Fruit fly (Drosophila melanogaster): ENCODE data around the gene Tsp96F.

- no peak for TF ChIP-seq CG5204 (GFP tag; optimal IDR thresholded peaks at IDR 0.05)
- no peak for TF ChIP-seq pad (GFP tag; optimal IDR thresholded peaks at IDR 0.05)
- TF ChIP-seq CG14711 (tag; optimal IDR thresholded peaks at IDR 0.05) = no peak
- no peak for TF ChIP-seq CG12768 (GFP tag; optimal IDR thresholded peaks at IDR 0.05)
- TF ChIP-seq Hr96 (GFP tag; optimal IDR thresholded peaks at IDR 0.05) = no peak
- TF ChIP-seq CG1620 (GFP tag; optimal IDR thresholded peaks at IDR 0.05) = no peak
- no peak for TF ChIP-seq kay (GFP tag; ENCODE audit: borderline replicate concordance)
- TF ChIP-seq bab1 (GFP tag; optimal IDR thresholded peaks at IDR 0.05) = no peak
These were observed 50.4 kb downstream of the Tsp96F start, which contains the start of gene Mst57Db for dm6 chr3R:25830814-25831213.

All from whole organism, adult.